Fruit fly (Drosophila melanogaster): ENCODE measurements around the gene CG43389.
A peak's percentile ranks its signal among the peaks of the same experiment; 100 is the strongest.

CG43389 gene

DNA sequence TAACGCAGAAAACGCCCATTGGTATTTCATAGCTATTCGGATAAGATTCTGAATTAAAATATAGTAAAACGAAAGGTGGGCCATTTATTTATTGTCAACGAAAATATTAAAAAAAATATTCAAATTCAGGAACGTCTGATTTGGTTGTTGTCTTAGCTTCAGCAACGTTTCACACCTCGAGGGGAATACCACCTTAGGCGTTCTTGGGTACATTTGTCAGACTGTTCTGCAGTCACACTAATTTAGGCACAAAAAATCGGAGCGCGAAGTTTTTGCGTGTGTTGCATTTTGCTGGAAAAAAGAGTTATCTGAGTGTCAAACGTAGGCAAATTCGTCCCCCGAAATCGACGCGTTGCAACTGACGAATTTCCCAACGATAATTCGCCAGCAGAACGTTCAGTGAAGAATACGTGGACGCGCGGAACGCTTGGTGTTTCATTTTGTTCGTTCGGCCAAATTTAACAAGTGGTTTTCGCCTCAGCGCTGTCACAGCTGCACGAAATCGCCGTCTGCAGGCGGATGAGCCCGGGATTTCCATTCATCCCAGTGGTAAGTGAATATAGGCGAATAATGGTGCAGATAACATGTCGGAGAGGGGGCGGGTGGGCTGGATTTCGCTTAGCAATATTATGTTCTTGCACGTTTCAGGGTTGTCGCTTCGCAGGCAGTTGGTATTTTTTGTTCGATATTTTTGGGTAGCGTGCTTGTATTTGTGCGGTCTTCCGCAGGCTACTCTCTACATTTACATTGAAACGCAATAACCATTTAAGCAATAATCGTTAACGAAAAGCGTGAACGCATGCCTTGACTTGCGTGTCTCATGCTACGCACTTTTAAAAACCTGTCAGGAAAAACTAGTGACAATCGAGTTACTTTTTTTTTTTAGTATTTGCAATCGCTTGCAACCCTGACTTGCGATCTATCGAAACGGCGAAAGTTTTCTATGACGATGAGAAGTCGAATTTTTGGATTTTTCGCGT is 22.8 kb upstream of the CG43389 start, which contains the start of gene Larp4B:
Gene Larp4B (plus strand): TSS at position 99 of the 980 bp plus-strand sequence.
- TF ChIP-seq pan (optimal IDR thresholded peaks at IDR 0.05) (no peak), Dll (optimal IDR thresholded peaks at IDR 0.05) (no peak), CG8478 (optimal IDR thresholded peaks at IDR 0.05) (no peak), usp (GFP tag; optimal IDR thresholded peaks at IDR 0.05) (no peak), EcR (GFP tag; optimal IDR thresholded peaks at IDR 0.05) (no peak), psq (optimal IDR thresholded peaks at IDR 0.05) (no peak)

DNA sequence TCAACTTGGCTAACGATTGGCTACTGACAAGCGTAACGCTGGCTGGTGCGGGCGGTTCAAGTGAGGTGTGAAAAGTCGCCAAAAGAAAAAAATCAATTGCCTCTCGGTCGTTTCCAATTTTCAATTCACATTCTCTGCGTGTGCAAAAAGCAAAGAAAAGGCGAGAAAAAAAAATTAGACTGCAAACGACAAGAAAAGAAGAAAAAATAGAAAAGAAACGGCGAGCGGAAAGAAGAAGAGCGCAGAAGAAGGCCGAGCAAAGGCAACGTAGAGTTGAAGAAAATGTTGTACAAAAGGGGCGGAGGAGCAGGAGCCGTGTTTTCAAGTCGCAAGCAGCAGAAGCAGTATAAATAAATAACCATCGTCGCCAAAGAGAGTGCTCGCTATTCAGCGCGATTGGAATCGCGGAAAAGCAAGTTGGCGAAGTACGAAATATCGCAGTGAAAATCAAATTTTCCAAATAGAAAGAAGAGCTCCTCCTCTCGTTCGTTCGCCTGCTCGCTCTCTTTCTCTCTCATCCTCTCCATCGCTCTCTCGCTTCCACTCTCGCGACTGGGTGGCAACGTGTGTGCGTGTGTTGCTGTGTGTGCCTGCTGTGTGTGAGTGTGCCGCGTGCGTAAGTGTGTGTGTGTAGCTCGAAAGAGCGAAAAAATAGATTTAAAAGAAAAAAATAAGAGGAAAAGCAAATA is 21.9 kb upstream of the CG43389 start:
- peak; percentile 53 for TF ChIP-seq CG8478 (optimal IDR thresholded peaks at IDR 0.05)
- TF ChIP-seq psq (optimal IDR thresholded peaks at IDR 0.05), result no peak
- no peak for TF ChIP-seq usp (GFP tag; optimal IDR thresholded peaks at IDR 0.05)
- TF ChIP-seq EcR (GFP tag; optimal IDR thresholded peaks at IDR 0.05), result no peak
- no peak for TF ChIP-seq pan (optimal IDR thresholded peaks at IDR 0.05)
- TF ChIP-seq Dll (optimal IDR thresholded peaks at IDR 0.05), result peak; percentile 99

DNA sequence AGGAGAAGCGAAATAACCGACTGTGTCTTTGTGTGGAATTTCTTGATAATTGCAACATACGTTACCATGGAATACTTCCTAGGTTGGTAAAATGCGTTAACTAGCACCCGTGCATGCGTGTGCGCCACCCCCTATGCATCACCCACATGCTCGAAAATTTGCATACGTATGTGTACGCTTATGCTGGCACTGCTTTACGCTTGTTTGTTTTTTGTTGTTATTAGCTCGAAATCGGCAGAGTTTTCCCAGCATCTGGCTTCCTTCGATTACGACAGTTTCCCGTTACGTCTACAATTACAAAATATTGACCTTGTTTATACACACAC is 21.4 kb upstream of the CG43389 start:
- TF ChIP-seq usp (GFP tag; optimal IDR thresholded peaks at IDR 0.05) (no peak), EcR (GFP tag; optimal IDR thresholded peaks at IDR 0.05) (no peak), CG8478 (optimal IDR thresholded peaks at IDR 0.05) (no peak), psq (optimal IDR thresholded peaks at IDR 0.05) (no peak), pan (optimal IDR thresholded peaks at IDR 0.05) (no peak), Dll (optimal IDR thresholded peaks at IDR 0.05) (no peak)

DNA sequence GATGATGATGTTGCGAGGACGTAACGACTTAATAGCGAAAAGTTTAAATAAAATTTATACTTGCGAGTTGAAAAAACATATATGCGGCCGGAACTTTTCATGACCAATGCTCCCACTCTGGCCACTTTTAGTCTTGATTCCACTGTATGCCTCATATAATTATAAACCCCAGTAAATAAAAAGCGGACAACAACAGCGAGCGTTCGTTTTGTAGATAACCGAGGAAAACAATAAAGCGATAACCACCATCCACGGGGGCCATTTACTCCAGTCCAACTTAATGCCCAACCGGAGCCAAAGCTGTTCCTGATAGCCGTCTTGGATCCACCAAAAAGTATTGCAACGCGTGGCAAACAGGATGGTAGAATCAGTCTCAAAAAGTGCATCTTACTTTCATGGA is 11.5 kb upstream of the CG43389 start:
- no peak for TF ChIP-seq psq (optimal IDR thresholded peaks at IDR 0.05)
- TF ChIP-seq EcR (GFP tag; optimal IDR thresholded peaks at IDR 0.05), result no peak
- no peak for TF ChIP-seq Dll (optimal IDR thresholded peaks at IDR 0.05)
- TF ChIP-seq pan (optimal IDR thresholded peaks at IDR 0.05), result no peak
- no peak for TF ChIP-seq CG8478 (optimal IDR thresholded peaks at IDR 0.05)
- TF ChIP-seq usp (GFP tag; optimal IDR thresholded peaks at IDR 0.05), result no peak

DNA sequence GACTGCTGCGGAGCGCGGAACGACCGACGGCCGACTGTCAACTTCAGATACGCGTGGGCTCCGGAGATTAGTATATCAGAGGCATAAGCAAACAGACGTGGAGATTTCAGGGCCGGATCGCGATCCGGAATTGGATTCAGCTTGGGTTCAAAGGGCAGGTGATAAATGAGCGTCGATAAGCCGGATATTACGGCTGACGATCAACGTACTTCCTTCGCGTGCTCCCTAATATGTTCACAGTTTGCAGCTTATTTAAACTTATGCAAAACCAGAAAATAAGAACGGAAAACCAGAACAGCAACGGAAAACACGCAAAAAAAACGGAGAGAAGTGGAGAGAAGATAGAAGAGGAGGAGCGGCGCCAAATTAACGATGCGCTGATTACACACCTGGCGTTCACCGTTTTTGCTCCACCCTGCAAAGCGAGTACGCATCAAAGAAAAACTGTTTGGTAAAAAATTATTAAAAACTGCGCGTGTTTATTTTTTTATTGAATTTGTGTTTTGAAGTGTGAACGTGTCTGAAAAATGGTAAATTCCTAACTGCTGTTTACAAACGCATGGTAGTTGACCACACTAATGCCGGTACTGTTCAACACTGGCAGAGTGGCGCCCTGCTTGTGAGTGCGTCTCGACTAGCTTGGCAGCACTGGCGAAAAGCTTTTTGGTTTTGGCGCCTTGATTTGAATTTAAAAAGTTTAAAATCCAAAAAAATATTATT is 8.6 kb upstream of the CG43389 start, which contains the start of gene CG17746:
Gene CG17746 (minus strand): TSS at position 546 of the 720 bp plus-strand sequence.
- no peak for TF ChIP-seq pan (optimal IDR thresholded peaks at IDR 0.05)
- no peak for TF ChIP-seq Dll (optimal IDR thresholded peaks at IDR 0.05)

DNA sequence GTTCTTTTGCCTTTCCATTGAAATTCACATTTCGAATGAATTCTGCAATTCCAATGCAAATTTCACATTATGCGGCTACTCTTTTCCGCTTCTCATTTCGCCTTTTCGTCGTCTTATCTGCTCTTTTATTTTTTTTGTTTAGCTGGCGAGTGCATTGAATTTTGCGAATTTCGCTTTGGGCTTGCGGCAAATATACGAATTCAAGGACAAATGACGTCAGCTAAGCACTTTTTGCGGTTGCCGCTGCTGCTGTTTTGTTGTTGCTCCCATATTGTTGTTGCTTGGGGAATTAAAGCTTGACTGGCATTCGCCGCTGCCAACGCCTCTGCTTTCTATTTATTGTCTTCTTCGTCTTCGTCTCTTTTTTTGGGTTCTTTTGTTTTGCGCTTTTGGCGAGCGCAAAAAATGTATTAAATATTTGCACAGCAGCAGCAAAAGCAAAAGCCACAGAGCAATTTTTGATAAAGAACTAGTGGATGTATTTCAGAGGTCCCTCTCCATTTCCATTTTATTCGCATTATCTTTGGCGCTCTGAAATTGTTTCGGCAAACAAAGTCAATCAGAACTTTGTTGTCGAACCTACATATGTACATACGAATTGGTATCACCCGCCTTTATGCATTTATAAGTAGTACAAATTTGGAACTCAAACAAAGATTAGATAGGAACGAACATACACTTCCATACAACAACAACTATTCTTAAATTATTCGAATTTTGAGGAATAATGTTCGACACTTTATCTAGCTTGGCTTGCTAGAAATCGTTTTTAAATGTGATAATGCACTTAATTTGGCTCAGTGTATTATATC is 7.8 kb upstream of the CG43389 start:
- TF ChIP-seq EcR (GFP tag; optimal IDR thresholded peaks at IDR 0.05) (no peak), pan (optimal IDR thresholded peaks at IDR 0.05) (no peak), usp (GFP tag; optimal IDR thresholded peaks at IDR 0.05) (no peak), psq (optimal IDR thresholded peaks at IDR 0.05) (no peak), CG8478 (optimal IDR thresholded peaks at IDR 0.05) (no peak), Dll (optimal IDR thresholded peaks at IDR 0.05) (no peak)

DNA sequence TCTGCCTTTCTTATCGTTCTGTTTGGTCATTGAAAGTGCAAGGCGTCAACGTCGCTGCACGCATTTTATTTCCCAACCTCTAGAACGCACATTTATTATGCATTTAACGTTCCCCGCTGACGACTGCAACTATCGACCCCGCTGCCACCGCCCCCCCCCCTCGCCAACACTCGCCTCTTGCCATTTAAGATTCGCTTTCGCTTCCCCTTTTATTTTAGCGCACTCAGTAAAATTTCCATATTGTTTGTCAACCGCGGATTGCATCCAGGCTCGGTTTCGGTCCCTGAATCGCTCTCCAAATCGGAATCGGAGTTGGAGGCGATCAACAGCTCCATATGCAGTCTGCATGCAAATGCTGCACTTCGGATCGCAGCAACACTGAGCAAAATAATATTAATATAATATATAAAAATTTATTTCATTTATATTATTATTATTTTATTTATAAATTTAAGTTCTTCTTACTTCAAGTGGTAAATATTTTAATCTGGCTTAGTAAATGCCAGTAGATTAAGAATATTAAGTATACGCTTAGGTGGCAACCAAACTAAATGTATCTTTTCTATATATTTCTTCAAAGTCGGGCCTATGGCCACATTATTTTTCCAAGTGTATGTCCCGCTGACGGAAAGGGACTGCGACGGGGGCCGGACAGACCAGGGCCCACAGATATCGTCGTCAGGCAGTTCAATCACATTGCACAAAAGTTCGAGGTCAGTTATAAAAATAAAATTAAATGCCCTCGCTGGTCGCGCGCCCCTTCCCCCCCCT is 7.0 kb upstream of the CG43389 start:
- no peak for TF ChIP-seq Dll (optimal IDR thresholded peaks at IDR 0.05)
- no peak for TF ChIP-seq EcR (GFP tag; optimal IDR thresholded peaks at IDR 0.05)

DNA sequence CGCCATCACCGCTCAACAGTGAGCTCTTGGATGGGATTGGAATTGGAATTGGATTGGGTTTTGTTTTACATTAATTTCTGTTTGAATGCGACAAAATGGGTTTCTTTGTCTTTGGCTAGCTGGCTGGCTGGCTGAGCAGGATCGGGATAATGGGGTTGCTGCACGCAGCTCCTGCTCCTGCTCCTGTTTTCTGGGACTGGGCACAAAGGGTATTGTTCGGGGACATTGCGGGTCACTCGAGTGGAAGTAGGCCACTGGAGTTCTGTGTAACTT is 6.5 kb upstream of the CG43389 start:
- no peak for TF ChIP-seq Dll (optimal IDR thresholded peaks at IDR 0.05)
- TF ChIP-seq psq (optimal IDR thresholded peaks at IDR 0.05), result no peak
- no peak for TF ChIP-seq usp (GFP tag; optimal IDR thresholded peaks at IDR 0.05)
- TF ChIP-seq CG8478 (optimal IDR thresholded peaks at IDR 0.05), result no peak
- TF ChIP-seq pan (optimal IDR thresholded peaks at IDR 0.05), result no peak
- TF ChIP-seq EcR (GFP tag; optimal IDR thresholded peaks at IDR 0.05), result peak in 1 of 2 experiments; percentile 61

DNA sequence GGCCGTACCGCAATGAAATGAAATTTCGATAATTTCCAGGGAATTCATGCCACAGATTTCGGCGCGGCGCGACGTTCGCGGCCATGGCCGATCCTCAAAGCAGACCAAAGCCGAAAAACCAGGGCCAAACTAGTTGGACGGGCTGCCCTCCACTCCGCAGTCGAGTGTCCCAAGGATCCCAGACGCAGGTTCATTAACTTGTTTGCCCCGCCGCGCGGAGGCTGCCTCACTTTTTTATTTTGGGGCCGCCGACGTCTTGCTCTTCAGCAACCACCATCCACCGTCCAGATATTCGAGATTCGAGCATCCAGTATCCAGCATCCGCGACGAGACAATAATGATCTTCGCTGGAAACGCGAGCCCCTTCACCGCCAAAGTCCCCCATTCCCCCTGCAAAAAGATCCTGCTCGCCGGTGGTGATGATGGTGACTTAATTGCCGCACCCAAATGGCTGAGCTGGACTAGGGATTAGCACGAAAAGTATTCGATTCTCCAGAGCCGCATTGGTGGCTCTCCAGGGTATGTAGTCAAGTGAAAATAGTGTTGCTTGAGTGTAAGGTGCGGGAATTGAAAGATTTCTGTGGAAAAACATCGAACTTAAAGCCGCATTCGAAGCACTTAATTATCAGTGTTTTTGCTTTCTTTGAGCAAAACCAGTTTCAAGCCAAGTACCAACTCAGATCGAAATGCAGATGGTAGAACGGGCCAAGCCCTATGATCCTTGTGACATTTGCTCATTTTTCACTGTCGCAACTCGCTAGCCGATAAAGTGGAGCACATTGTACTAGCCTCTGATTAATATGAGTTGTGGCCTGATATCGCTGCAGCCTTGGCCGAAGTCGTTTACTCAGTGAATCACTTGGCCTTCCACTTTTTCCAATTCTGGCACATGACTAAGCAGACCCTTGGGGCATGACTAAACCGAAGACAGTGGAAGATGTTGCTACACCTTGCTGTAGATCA is 5.4 kb upstream of the CG43389 start:
- TF ChIP-seq EcR (GFP tag; optimal IDR thresholded peaks at IDR 0.05) (peak; percentile 43 to 69), Dll (optimal IDR thresholded peaks at IDR 0.05) (no peak)

Measured in whole organism.